Fruit fly (Drosophila melanogaster) whole organism, wandering third instar larva: ENCODE results near the gene Hsc70-3.

ENCODE experiments used
- Abd-B ChIP-seq: fragments of >200 bp; optimal IDR thresholded peaks from 2 replicates; lab custom pipeline; 2017; ENCODE audit warnings: missing biosample characterization, missing genetic modification characterization
- CrebA ChIP-seq: fragments of 200-800 bp; sonication (Bioruptor generic); optimal IDR thresholded peaks from 2 replicates; lab custom pipeline; 2016; ENCODE audit warnings: missing biosample characterization, mild to moderate bottlenecking, missing genetic modification characterization, borderline replicate concordance
- Dfd ChIP-seq: fragments of >200 bp; optimal IDR thresholded peaks from 2 replicates; lab custom pipeline; 2017; ENCODE audit warnings: missing biosample characterization, missing genetic modification characterization
- Dif ChIP-seq: fragments of 200-275, 200-300 bp; sonication (Bioruptor generic); optimal IDR thresholded peaks from 2 replicates; lab custom pipeline; 2018; ENCODE audit warnings: missing biosample characterization, missing genetic modification characterization; ENCODE audit not compliant: partially characterized antibody
- Hnf4 ChIP-seq: fragments of 200-800 bp; sonication (Bioruptor generic); optimal IDR thresholded peaks from 2 replicates; lab custom pipeline; 2016; ENCODE audit warnings: missing biosample characterization, mild to moderate bottlenecking, missing genetic modification characterization
- Hr78 ChIP-seq: fragments of >200 bp; optimal IDR thresholded peaks from 2 replicates; lab custom pipeline; 2017; ENCODE audit warnings: missing biosample characterization, missing genetic modification characterization
- Vsx2 ChIP-seq: fragments of 200-300, 225-300 bp; sonication (Bioruptor generic); optimal IDR thresholded peaks from 2 replicates; lab custom pipeline; 2018; ENCODE audit warnings: missing biosample characterization, missing genetic modification characterization; ENCODE audit not compliant: partially characterized antibody
- dl ChIP-seq, 2 experiments: fragments of 175-275, 200-275 bp in 1 of 2; fragments of 200-275 bp in 1 of 2; sonication (Bioruptor generic); optimal IDR thresholded peaks; lab custom pipeline; 2018; ENCODE audit warnings: mild to moderate bottlenecking in 2 of 2, missing biosample characterization in 2 of 2, missing genetic modification characterization in 2 of 2, moderate library complexity in 2 of 2; ENCODE audit not compliant: partially characterized antibody in 2 of 2, insufficient read depth in 1 of 2
- fru ChIP-seq: fragments of 200-800 bp; sonication (Bioruptor generic); optimal IDR thresholded peaks from 3 replicates; lab custom pipeline; 2016; ENCODE audit warnings: missing biosample characterization, mild to moderate bottlenecking, missing genetic modification characterization
- psq ChIP-seq: fragments of 200-800 bp; sonication (Bioruptor generic); optimal IDR thresholded peaks from 3 replicates; lab custom pipeline; 2017; ENCODE audit warnings: missing biosample characterization, mild to moderate bottlenecking, missing genetic modification characterization, moderate library complexity
- rgr ChIP-seq: fragments of 200-800 bp; sonication (Bioruptor generic); optimal IDR thresholded peaks from 3 replicates; lab custom pipeline; 2016; ENCODE audit warnings: missing biosample characterization, mild to moderate bottlenecking, missing genetic modification characterization
- tai ChIP-seq: sonication (Bioruptor generic); optimal IDR thresholded peaks from 2 replicates; lab custom pipeline; 2016; ENCODE audit warnings: missing biosample characterization, missing genetic modification characterization

DNA sequence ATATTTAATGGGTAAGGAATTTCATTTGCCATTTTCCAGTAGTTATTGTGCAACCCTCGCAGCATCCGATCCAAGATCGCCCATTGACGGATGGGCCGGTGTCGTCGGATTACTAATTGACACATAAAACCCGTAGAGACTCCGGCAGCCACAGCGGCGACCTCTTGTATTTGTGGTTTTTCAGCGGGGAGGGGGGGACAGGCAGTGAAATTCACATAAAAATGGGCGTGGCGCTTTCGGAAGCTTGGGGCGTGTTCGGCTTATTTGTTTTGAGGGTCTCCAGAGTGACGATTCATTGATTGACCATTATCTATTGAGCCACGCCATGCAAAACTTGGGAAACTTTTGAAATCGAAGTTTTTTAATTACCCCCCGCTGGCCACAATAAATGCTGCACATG is 42.4 kb upstream of the Hsc70-3 start:
- TF ChIP-seq Dfd (no peak), Abd-B (GFP tag; lab: Kevin White, UChicago) (no peak), psq (GFP tag; lab: Kevin White, UChicago) (no peak), rgr (GFP tag; lab: Kevin White, UChicago) (no peak), Hnf4 (GFP tag; lab: Kevin White, UChicago) (no peak), fru (GFP tag; lab: Kevin White, UChicago) (no peak), Hr78 (GFP tag; lab: Kevin White, UChicago) (no peak), tai (GFP tag; lab: Kevin White, UChicago) (no peak), Vsx2 (GFP tag; lab: Kevin White, UChicago) (no peak), CrebA (GFP tag; lab: Kevin White, UChicago) (no peak), dl (GFP tag; optimal IDR thresholded peaks at IDR 0.05; lab: Kevin White, UChicago; ENCODE audit: insufficient read depth in 1 of 2, partially characterized antibody in 2 of 2) (no peak), Dif (no peak)
